Worm (Caenorhabditis elegans) whole organism, L1 larva: ENCODE results near the gene sos-1.
A peak's percentile ranks its signal among the peaks of the same experiment; 100 is the strongest.

Source experiments
- Y116A8C.19 ChIP-seq: sonication (generic microtip); optimal IDR thresholded peaks from 2 replicates; lab custom pipeline; 2016; ENCODE audit warnings: missing compliant biosample characterization, missing genetic modification characterization, borderline replicate concordance
- aha-1 ChIP-seq: fragments of 150-350 bp; optimal IDR thresholded peaks from 2 replicates; lab custom pipeline; 2014; ENCODE audit warnings: missing biosample characterization, missing genetic modification characterization
- blmp-1 ChIP-seq: fragments of 150-350 bp; optimal IDR thresholded peaks from 2 replicates; lab custom pipeline; 2014; ENCODE audit warnings: missing biosample characterization, missing genetic modification characterization
- ceh-82 ChIP-seq, 3 experiments: fragments of 150-350 bp in 1 of 3; sonication (generic microtip) in 2 of 3; optimal IDR thresholded peaks; 2 replicates each; lab custom pipeline; 2014 to 2017; ENCODE audit warnings: missing biosample characterization in 3 of 3, missing genetic modification characterization in 3 of 3
- ces-1 ChIP-seq: fragments of 150-350 bp; optimal IDR thresholded peaks from 2 replicates; lab custom pipeline; 2014; ENCODE audit warnings: missing biosample characterization, missing genetic modification reagents, missing genetic modification characterization
- dsc-1 ChIP-seq: sonication (generic microtip); optimal IDR thresholded peaks from 2 replicates; lab custom pipeline; 2016; ENCODE audit warnings: mild to moderate bottlenecking, missing genetic modification characterization, missing compliant biosample characterization
- efl-1 ChIP-seq, 4 experiments: fragments of 150-350 bp; optimal IDR thresholded peaks in 3 of 4; peaks in 1 of 4; 1 replicate in 1 of 4; 2 replicates in 3 of 4; lab custom pipeline; 2014; ENCODE audit warnings: missing biosample characterization in 2 of 4, missing genetic modification characterization in 2 of 4, missing genetic modification reagents in 2 of 4
- elt-2 ChIP-seq: sonication (generic microtip); optimal IDR thresholded peaks from 2 replicates; lab custom pipeline; 2016; ENCODE audit warnings: missing genetic modification characterization, mild to moderate bottlenecking, inconsistent platforms, missing compliant biosample characterization, missing genetic modification reagents
- fkh-10 ChIP-seq: sonication (generic microtip); optimal IDR thresholded peaks from 2 replicates; lab custom pipeline; 2017; ENCODE audit warnings: missing biosample characterization, missing genetic modification reagents, missing genetic modification characterization
- fkh-4 ChIP-seq: sonication (generic microtip); optimal IDR thresholded peaks from 2 replicates; lab custom pipeline; 2016; ENCODE audit warnings: missing compliant biosample characterization, missing genetic modification characterization, borderline replicate concordance
- fkh-8 ChIP-seq: sonication (generic microtip); optimal IDR thresholded peaks from 2 replicates; lab custom pipeline; 2016; ENCODE audit warnings: mild to moderate bottlenecking, missing genetic modification characterization, missing compliant biosample characterization
- irx-1 ChIP-seq: sonication (generic microtip); optimal IDR thresholded peaks from 2 replicates; lab custom pipeline; 2016; ENCODE audit warnings: missing genetic modification characterization, missing compliant biosample characterization
- isw-1 ChIP-seq: fragments of 200-800 bp; sonication (Bioruptor generic); IDR thresholded peaks from 2 replicates; pipeline ENCODE4 v1.3.6; 2022; ENCODE audit warnings: missing genetic modification characterization, missing compliant biosample characterization
- lin-14 ChIP-seq: fragments of 200-800 bp; sonication (Bioruptor generic); optimal IDR thresholded peaks from 2 replicates; lab custom pipeline; 2018; ENCODE audit warnings: mild to moderate bottlenecking, missing genetic modification characterization, moderate library complexity, missing compliant biosample characterization
- lin-15B ChIP-seq: fragments of 150-350 bp; sonication (generic microtip); optimal IDR thresholded peaks from 3 replicates; lab custom pipeline; 2014; ENCODE audit warnings: missing biosample characterization, missing genetic modification characterization
- lin-35 ChIP-seq, 2 experiments: fragments of 150-350 bp; optimal IDR thresholded peaks; 2 replicates each; lab custom pipeline; 2014; ENCODE audit warnings: missing biosample characterization in 2 of 2, missing genetic modification characterization in 2 of 2, missing genetic modification reagents in 2 of 2
- lsy-2 ChIP-seq, 2 experiments: fragments of 150-350 bp; optimal IDR thresholded peaks; 2 replicates each; lab custom pipeline; 2014; ENCODE audit warnings: missing biosample characterization in 2 of 2, missing genetic modification characterization in 2 of 2
- mdl-1 ChIP-seq, 2 experiments: fragments of 150-350 bp; optimal IDR thresholded peaks; 2 replicates each; lab custom pipeline; 2014 to 2017; ENCODE audit warnings: missing biosample characterization in 2 of 2, missing genetic modification characterization in 2 of 2, inconsistent platforms in 1 of 2
- mef-2 ChIP-seq: fragments of 150-350 bp; optimal IDR thresholded peaks from 2 replicates; lab custom pipeline; 2014; ENCODE audit warnings: missing biosample characterization, missing genetic modification characterization
- nhr-19 ChIP-seq: fragments of 200-800 bp; sonication (Bioruptor generic); conservative IDR thresholded peaks from 2 replicates; pipeline ENCODE4 v1.3.6; 2022; ENCODE audit warnings: missing genetic modification characterization, missing compliant biosample characterization
- nhr-237 ChIP-seq: fragments of 150-350 bp; optimal IDR thresholded peaks from 2 replicates; lab custom pipeline; 2014; ENCODE audit warnings: missing biosample characterization, missing genetic modification characterization
- nhr-28 ChIP-seq: fragments of 150-350 bp; optimal IDR thresholded peaks from 2 replicates; lab custom pipeline; 2014; ENCODE audit warnings: missing biosample characterization, missing genetic modification characterization
- nhr-71 ChIP-seq: sonication (generic microtip); optimal IDR thresholded peaks from 2 replicates; lab custom pipeline; 2016; ENCODE audit warnings: mild to moderate bottlenecking, missing genetic modification characterization, moderate library complexity, missing compliant biosample characterization
- nhr-77 ChIP-seq: fragments of 150-350 bp; optimal IDR thresholded peaks from 2 replicates; lab custom pipeline; 2014; ENCODE audit warnings: missing biosample characterization, missing genetic modification characterization
- pag-3 ChIP-seq: sonication (generic microtip); optimal IDR thresholded peaks from 2 replicates; lab custom pipeline; 2017; ENCODE audit warnings: missing genetic modification characterization, mild to moderate bottlenecking, missing compliant biosample characterization, antibody characterized with exemption, borderline replicate concordance; ENCODE audit not compliant: insufficient read depth
- rnt-1 ChIP-seq: sonication (generic microtip); optimal IDR thresholded peaks from 2 replicates; lab custom pipeline; 2016; ENCODE audit warnings: mild to moderate bottlenecking, missing genetic modification characterization, moderate library complexity, missing compliant biosample characterization
- snu-23 ChIP-seq: sonication (generic microtip); optimal IDR thresholded peaks from 2 replicates; lab custom pipeline; 2016; ENCODE audit warnings: missing genetic modification characterization, missing compliant biosample characterization
- sptf-1 ChIP-seq: fragments of 150-350 bp; optimal IDR thresholded peaks from 2 replicates; lab custom pipeline; 2014; ENCODE audit warnings: missing biosample characterization, missing genetic modification characterization
- tbx-2 ChIP-seq: sonication (generic microtip); optimal IDR thresholded peaks from 2 replicates; lab custom pipeline; 2016; ENCODE audit warnings: missing genetic modification characterization, missing compliant biosample characterization
- tlp-1 ChIP-seq: fragments of 150-350 bp; optimal IDR thresholded peaks from 2 replicates; lab custom pipeline; 2014; ENCODE audit warnings: missing biosample characterization, missing genetic modification characterization
- unc-86 ChIP-seq: sonication (generic microtip); optimal IDR thresholded peaks from 2 replicates; lab custom pipeline; 2016; ENCODE audit warnings: missing genetic modification characterization, missing compliant biosample characterization
- zip-4 ChIP-seq: fragments of 200-800 bp; sonication (Bioruptor generic); optimal IDR thresholded peaks from 2 replicates; lab custom pipeline; 2018; ENCODE audit warnings: mild to moderate bottlenecking, missing genetic modification characterization, moderate library complexity, missing compliant biosample characterization
- ztf-11 ChIP-seq, 2 experiments: sonication (generic microtip); optimal IDR thresholded peaks; 2 replicates each; lab custom pipeline; 2016 to 2017; ENCODE audit warnings: missing genetic modification characterization in 2 of 2, missing biosample characterization in 1 of 2, missing compliant biosample characterization in 1 of 2

The sos-1 gene

ce11 chrV:4491273-4492094 is 57.6 kb downstream of the sos-1 start:
- no peak for TF ChIP-seq fkh-8 (tag; lab: Kevin White, UChicago)
- no peak for TF ChIP-seq nhr-19 (GFP tag; lab: Robert Waterston, UW)
- TF ChIP-seq elt-2 (tag; lab: Kevin White, UChicago), result no peak
- TF ChIP-seq nhr-71 (tag; lab: Kevin White, UChicago), result peak; percentile 26
- peak; percentile 73 for TF ChIP-seq rnt-1 (tag; lab: Kevin White, UChicago)
- TF ChIP-seq sptf-1 (tag; lab: Kevin White, UChicago), result no peak
- TF ChIP-seq lin-14, result peak; percentile 27
- TF ChIP-seq mef-2 (tag; lab: Kevin White, UChicago), result no peak
- TF ChIP-seq lsy-2 (tag; optimal IDR thresholded peaks at IDR 0.05; lab: Kevin White, UChicago), result peak in 1 of 2 experiments; percentile 6

- TF ChIP-seq nhr-77 (tag; lab: Kevin White, UChicago), result no peak
- no peak for TF ChIP-seq lsy-2 (tag; optimal IDR thresholded peaks at IDR 0.05; lab: Kevin White, UChicago)
- no peak for TF ChIP-seq nhr-28 (tag; lab: Kevin White, UChicago)
- TF ChIP-seq tbx-2 (tag; lab: Kevin White, UChicago), result no peak
These were observed 59.2 kb downstream of the sos-1 start for ce11 chrV:4489893-4490292.

DNA sequence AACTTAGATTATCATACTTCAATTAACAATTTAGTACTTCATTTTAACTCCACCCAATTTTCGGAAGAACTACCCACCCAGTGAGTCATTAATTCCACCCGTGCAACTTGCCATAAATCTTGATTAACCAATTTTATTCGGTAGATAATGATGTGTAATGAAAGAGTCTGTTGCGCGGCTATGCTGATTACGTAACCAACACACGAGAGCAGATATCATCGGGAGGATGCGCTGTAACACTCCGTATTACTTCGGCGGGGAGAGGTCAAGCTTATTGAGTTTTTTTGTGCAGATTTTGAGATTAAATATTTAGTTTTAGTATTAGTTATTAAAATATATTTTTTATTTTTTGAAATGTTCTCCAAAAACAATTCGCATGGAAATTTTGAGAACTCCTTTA is 60.1 kb downstream of the sos-1 start:
- TF ChIP-seq isw-1 (GFP tag; lab: Robert Waterston, UW) (no peak), ztf-11 (tag; optimal IDR thresholded peaks at IDR 0.05; lab: Kevin White, UChicago) (no peak), lin-15B (no peak), unc-86 (tag; lab: Kevin White, UChicago) (no peak), lin-35 (GFP tag; optimal IDR thresholded peaks at IDR 0.05; lab: Kevin White, UChicago) (no peak), blmp-1 (no peak), efl-1 (optimal IDR thresholded peaks at IDR 0.05; lab: Kevin White, UChicago) (no peak), efl-1 (GFP tag; optimal IDR thresholded peaks at IDR 0.05 in 1 of 2; lab: Kevin White, UChicago) (no peak), nhr-237 (no peak), tlp-1 (tag; lab: Kevin White, UChicago) (no peak)

- TF ChIP-seq aha-1 (no peak), nhr-28 (tag; lab: Kevin White, UChicago) (no peak), elt-2 (tag; lab: Kevin White, UChicago) (no peak), irx-1 (tag; lab: Kevin White, UChicago) (no peak), snu-23 (GFP tag; lab: Kevin White, UChicago) (no peak), ceh-82 (tag; optimal IDR thresholded peaks at IDR 0.05; lab: Kevin White, UChicago) (no peak), dsc-1 (tag; lab: Kevin White, UChicago) (no peak), nhr-19 (GFP tag; lab: Robert Waterston, UW) (no peak), fkh-4 (no peak), fkh-10 (GFP tag; lab: Kevin White, UChicago) (no peak), nhr-237 (no peak), pag-3 (tag; lab: Kevin White, UChicago) (no peak), mdl-1 (tag; optimal IDR thresholded peaks at IDR 0.05; lab: Kevin White, UChicago) (no peak), Y116A8C.19 (tag; lab: Kevin White, UChicago) (no peak), fkh-8 (tag; lab: Kevin White, UChicago) (no peak), ces-1 (GFP tag; lab: Kevin White, UChicago) (no peak), zip-4 (GFP tag; lab: Kevin White, UChicago) (no peak)
These were observed 61.2 kb downstream of the sos-1 start for ce11 chrV:4487888-4488287.
